Fruit fly (Drosophila melanogaster) Kc167 (cell line): ENCODE results near the gene ND-49.

ENCODE experiments used
- h ChIP-seq: fragments of >200 bp; optimal IDR thresholded peaks from 3 replicates; lab custom pipeline; 2018; ENCODE audit warnings: missing external identifiers
- psq ChIP-seq: fragments of >200 bp; optimal IDR thresholded peaks from 2 replicates; lab custom pipeline; 2017; ENCODE audit warnings: missing external identifiers

dm6 chr4:519421-519987, 51.9 kb downstream of the ND-49 start:
- TF ChIP-seq psq (lab: Kevin White, UChicago) (no peak), h (lab: Kevin White, UChicago) (no peak)
